Fruit fly (Drosophila melanogaster): Measurements from ENCODE around the gene Nedd4.

Gene Nedd4

dm6 chr3L:17496871-17497492 lies 32.9 kb upstream of the Nedd4 start (continued):
- TF ChIP-seq Dip2 (GFP tag; IDR thresholded peaks at IDR 0.05) (no peak), CG13296 (GFP tag; optimal IDR thresholded peaks at IDR 0.05) (no peak), CG14710 (tag; optimal IDR thresholded peaks at IDR 0.05) (peak; percentile 8), CG10366 (GFP tag; IDR thresholded peaks at IDR 0.05) (no peak), luna (GFP tag; optimal IDR thresholded peaks at IDR 0.05) (no peak), sna (GFP tag; IDR thresholded peaks at IDR 0.05; ENCODE audit: partially characterized antibody) (no peak), CG2889 (GFP tag; IDR thresholded peaks at IDR 0.05) (no peak), ham (GFP tag; IDR thresholded peaks at IDR 0.05) (no peak), CG5953 (GFP tag; IDR thresholded peaks at IDR 0.05) (no peak), Dll (GFP tag; IDR thresholded peaks at IDR 0.05; ENCODE audit: partially characterized antibody) (no peak), CG14014 (GFP tag; IDR thresholded peaks at IDR 0.05) (no peak), cas (GFP tag; IDR thresholded peaks at IDR 0.05) (no peak), ems (GFP tag; optimal IDR thresholded peaks at IDR 0.05) (no peak), Side (GFP tag; optimal IDR thresholded peaks at IDR 0.05) (no peak), pfk (GFP tag; optimal IDR thresholded peaks at IDR 0.05) (no peak), H15 (GFP tag; IDR thresholded peaks at IDR 0.05) (0 out of 3 replicates have a peak, but pooled peaks have one; percentile 17), Lpt (GFP tag; optimal IDR thresholded peaks at IDR 0.05) (no peak), Sox100B (GFP tag; optimal IDR thresholded peaks at IDR 0.05) (peak; percentile 15), CG17568 (GFP tag; optimal IDR thresholded peaks at IDR 0.05) (no peak), ato (GFP tag; IDR thresholded peaks at IDR 0.05; ENCODE audit: partially characterized antibody) (no peak), sug (tag; optimal IDR thresholded peaks at IDR 0.05) (no peak), cato (GFP tag; optimal IDR thresholded peaks at IDR 0.05; ENCODE audit: borderline replicate concordance) (no peak), unc-4 (GFP tag; IDR thresholded peaks at IDR 0.05; ENCODE audit: partially characterized antibody) (no peak), Doc3 (GFP tag; IDR thresholded peaks at IDR 0.05; ENCODE audit: partially characterized antibody) (no peak), CG3838 (GFP tag; optimal IDR thresholded peaks at IDR 0.05) (no peak), CG17361 (GFP tag; IDR thresholded peaks at IDR 0.05) (no peak), ara (GFP tag; IDR thresholded peaks at IDR 0.05) (no peak), CG12942 (GFP tag; optimal IDR thresholded peaks at IDR 0.05) (peak; percentile 22), CG18619 (GFP tag; optimal IDR thresholded peaks at IDR 0.05) (no peak), CG1647 (GFP tag; optimal IDR thresholded peaks at IDR 0.05) (no peak), lab (GFP tag; optimal IDR thresholded peaks at IDR 0.05) (no peak), CG31441 (GFP tag; IDR thresholded peaks at IDR 0.05) (0 out of 2 replicates have a peak, but pooled peaks have one; percentile 40), CG15479 (GFP tag; optimal IDR thresholded peaks at IDR 0.05) (no peak), CG12219 (GFP tag; optimal IDR thresholded peaks at IDR 0.05) (no peak), CG11398 (GFP tag; optimal IDR thresholded peaks at IDR 0.05) (no peak), zen2 (GFP tag; IDR thresholded peaks at IDR 0.05; ENCODE audit: partially characterized antibody) (no peak), sob (GFP tag; IDR thresholded peaks at IDR 0.05) (no peak), Dref (GFP tag; IDR thresholded peaks at IDR 0.05) (no peak), CrebB (tag; optimal IDR thresholded peaks at IDR 0.05) (no peak), CG13894 (tag; optimal IDR thresholded peaks at IDR 0.05) (no peak), CG1792 (GFP tag; optimal IDR thresholded peaks at IDR 0.05) (no peak), Hmx (GFP tag; optimal IDR thresholded peaks at IDR 0.05) (no peak), da (GFP tag; optimal IDR thresholded peaks at IDR 0.05) (no peak), CG1233 (GFP tag; optimal IDR thresholded peaks at IDR 0.05) (no peak), NC2β (GFP tag; optimal IDR thresholded peaks at IDR 0.05) (no peak), grn (GFP tag; optimal IDR thresholded peaks at IDR 0.05) (no peak), Hmr (GFP tag; optimal IDR thresholded peaks at IDR 0.05) (no peak), CG9876 (GFP tag; optimal IDR thresholded peaks at IDR 0.05) (no peak), pzg (GFP tag; optimal IDR thresholded peaks at IDR 0.05) (no peak), mirr (GFP tag; optimal IDR thresholded peaks at IDR 0.05) (no peak), ap (GFP tag; IDR thresholded peaks at IDR 0.05) (no peak)
